Fruit fly (Drosophila melanogaster) whole organism, embryonic: ENCODE results near the gene st.
A peak's percentile ranks its signal among the peaks of the same experiment; 100 is the strongest.

Experiments used
- ATbp ChIP-seq: fragments of 200-800 bp; sonication (Bioruptor generic); optimal IDR thresholded peaks from 2 replicates; lab custom pipeline; 2017; ENCODE audit warnings: missing biosample characterization, mild to moderate bottlenecking, missing genetic modification characterization, missing genetic modification reagents
- CG10147 ChIP-seq: fragments of 200-800 bp; sonication (Bioruptor generic); optimal IDR thresholded peaks from 2 replicates; lab custom pipeline; 2019; ENCODE audit warnings: missing biosample characterization, mild to moderate bottlenecking, missing genetic modification characterization, moderate library complexity
- CG10267 ChIP-seq: fragments of 200-800 bp; sonication (Bioruptor generic); optimal IDR thresholded peaks from 2 replicates; lab custom pipeline; 2018; ENCODE audit warnings: missing biosample characterization, mild to moderate bottlenecking, missing genetic modification characterization, moderate library complexity
- CG11696 ChIP-seq: fragments of 200-800 bp; sonication (Bioruptor generic); IDR thresholded peaks from 2 replicates; pipeline ENCODE4 v1.3.6; 2022; ENCODE audit warnings: missing biosample characterization, missing genetic modification characterization
- CG13624 ChIP-seq: fragments of 200-800 bp; sonication (Bioruptor generic); optimal IDR thresholded peaks from 2 replicates; lab custom pipeline; 2016; ENCODE audit warnings: missing biosample characterization, missing genetic modification characterization
- CG14014 ChIP-seq: fragments of 200-800 bp; sonication (Bioruptor generic); IDR thresholded peaks from 2 replicates; pipeline ENCODE4 v1.3.6; 2022; ENCODE audit warnings: missing biosample characterization, missing genetic modification characterization
- CG15269 ChIP-seq: fragments of 200-800 bp; sonication (Bioruptor generic); optimal IDR thresholded peaks from 2 replicates; lab custom pipeline; 2018; ENCODE audit warnings: missing biosample characterization, mild to moderate bottlenecking, missing genetic modification characterization, moderate library complexity
- CG1529 ChIP-seq: fragments of 200-800 bp; sonication (Bioruptor generic); optimal IDR thresholded peaks from 3 replicates; lab custom pipeline; 2018; ENCODE audit warnings: missing biosample characterization, missing genetic modification characterization
- CG16815 ChIP-seq: fragments of 200-800 bp; sonication (Bioruptor generic); optimal IDR thresholded peaks from 3 replicates; lab custom pipeline; 2017; ENCODE audit warnings: missing biosample characterization, mild to moderate bottlenecking, missing genetic modification characterization
- CG17359 ChIP-seq: fragments of 200-800 bp; sonication (Bioruptor generic); optimal IDR thresholded peaks from 3 replicates; lab custom pipeline; 2018; ENCODE audit warnings: missing biosample characterization, mild to moderate bottlenecking, missing genetic modification characterization, moderate library complexity
- CG18619 ChIP-seq: fragments of 200-800 bp; sonication (Bioruptor generic); optimal IDR thresholded peaks from 3 replicates; lab custom pipeline; 2017; ENCODE audit warnings: missing biosample characterization, mild to moderate bottlenecking, missing genetic modification characterization
- CG31441 ChIP-seq: fragments of 200-800 bp; sonication (Bioruptor generic); IDR thresholded peaks from 2 replicates; pipeline ENCODE4 v1.3.6; 2022; ENCODE audit warnings: missing biosample characterization, missing genetic modification characterization
- CG3163 ChIP-seq: fragments of 200-800 bp; sonication (Bioruptor generic); optimal IDR thresholded peaks from 3 replicates; lab custom pipeline; 2016; ENCODE audit warnings: missing biosample characterization, missing genetic modification characterization
- CG3838 ChIP-seq: fragments of 200-800 bp; sonication (Bioruptor generic); optimal IDR thresholded peaks from 3 replicates; lab custom pipeline; 2016; ENCODE audit warnings: missing biosample characterization, missing genetic modification characterization
- CG3847 ChIP-seq: fragments of 200-800 bp; sonication (Bioruptor generic); IDR thresholded peaks from 2 replicates; pipeline ENCODE4 v1.3.6; 2022; ENCODE audit warnings: missing biosample characterization, missing genetic modification characterization
- CG5953 ChIP-seq: fragments of 200-800 bp; sonication (Bioruptor generic); IDR thresholded peaks from 2 replicates; pipeline ENCODE4 v1.3.6; 2022; ENCODE audit warnings: missing biosample characterization, missing genetic modification characterization
- CG8281 ChIP-seq: fragments of 200-800 bp; sonication (Bioruptor generic); optimal IDR thresholded peaks from 2 replicates; lab custom pipeline; 2018; ENCODE audit warnings: missing biosample characterization, mild to moderate bottlenecking, missing genetic modification characterization, moderate library complexity
- CG8290 ChIP-seq, 3 experiments: fragments of 200-800 bp; sonication (Bioruptor generic); optimal IDR thresholded peaks; 2 replicates each; lab custom pipeline; 2016 to 2019; ENCODE audit warnings: missing biosample characterization in 3 of 3, missing genetic modification characterization in 3 of 3, mild to moderate bottlenecking in 2 of 3, moderate library complexity in 1 of 3
- CG8388 ChIP-seq: fragments of 200-800 bp; sonication (Bioruptor generic); optimal IDR thresholded peaks from 2 replicates; lab custom pipeline; 2019; ENCODE audit warnings: missing biosample characterization, mild to moderate bottlenecking, missing genetic modification characterization, moderate library complexity
- CHES-1-like ChIP-seq: fragments of 200-800 bp; sonication (Bioruptor generic); optimal IDR thresholded peaks from 2 replicates; lab custom pipeline; 2016; ENCODE audit warnings: missing biosample characterization, missing genetic modification characterization
- Deaf1 ChIP-seq: fragments of 200-800 bp; optimal IDR thresholded peaks from 3 replicates; lab custom pipeline; 2019; ENCODE audit warnings: missing biosample characterization, mild to moderate bottlenecking, missing genetic modification characterization, moderate library complexity
- Dek ChIP-seq: fragments of 200-800 bp; sonication (Bioruptor generic); optimal IDR thresholded peaks from 3 replicates; lab custom pipeline; 2019; ENCODE audit warnings: missing biosample characterization, mild to moderate bottlenecking, missing genetic modification characterization, moderate library complexity
- Eip74EF ChIP-seq, 2 experiments: fragments of 200-800 bp in 1 of 2; fragments of >200 bp in 1 of 2; sonication (Bioruptor generic) in 1 of 2; optimal IDR thresholded peaks; 2 replicates each; lab custom pipeline; 2017 to 2019; ENCODE audit warnings: missing biosample characterization in 2 of 2, missing genetic modification characterization in 2 of 2, mild to moderate bottlenecking in 1 of 2, moderate library complexity in 1 of 2
- HLHmδ ChIP-seq: fragments of 200-800 bp; sonication (Bioruptor generic); optimal IDR thresholded peaks from 2 replicates; lab custom pipeline; 2018; ENCODE audit warnings: missing biosample characterization, mild to moderate bottlenecking, missing genetic modification characterization, moderate library complexity
- Hmx ChIP-seq: fragments of 200-800 bp; sonication (Bioruptor generic); optimal IDR thresholded peaks from 2 replicates; lab custom pipeline; 2016; ENCODE audit warnings: missing biosample characterization, missing genetic modification characterization
- Max ChIP-seq: fragments of 200-800 bp; sonication (Bioruptor generic); optimal IDR thresholded peaks from 2 replicates; lab custom pipeline; 2016; ENCODE audit warnings: missing biosample characterization, mild to moderate bottlenecking, missing genetic modification characterization
- NC2α ChIP-seq: fragments of 200-800 bp; sonication (Bioruptor generic); optimal IDR thresholded peaks from 2 replicates; lab custom pipeline; 2016; ENCODE audit warnings: missing biosample characterization, missing genetic modification characterization
- Pdp1 ChIP-seq, 2 experiments: fragments of 200-800 bp; sonication (Bioruptor generic); optimal IDR thresholded peaks; 3 replicates each; lab custom pipeline; 2016; ENCODE audit warnings: missing biosample characterization in 2 of 2, missing genetic modification characterization in 2 of 2, mild to moderate bottlenecking in 1 of 2, moderate library complexity in 1 of 2
- Ptx1 ChIP-seq: fragments of 200-800 bp; sonication (Bioruptor generic); IDR thresholded peaks from 2 replicates; pipeline ENCODE4 v1.3.6; 2022; ENCODE audit warnings: missing biosample characterization, missing genetic modification characterization
- YL-1 ChIP-seq: fragments of 200-800 bp; sonication (Bioruptor generic); optimal IDR thresholded peaks from 3 replicates; lab custom pipeline; 2017; ENCODE audit warnings: missing biosample characterization, mild to moderate bottlenecking, missing genetic modification characterization
- cg ChIP-seq: fragments of 200-800 bp; sonication (Bioruptor generic); optimal IDR thresholded peaks from 3 replicates; lab custom pipeline; 2019; ENCODE audit warnings: missing biosample characterization, mild to moderate bottlenecking, missing genetic modification characterization, moderate library complexity
- fd64A ChIP-seq: fragments of 200-800 bp; sonication (Bioruptor generic); optimal IDR thresholded peaks from 3 replicates; lab custom pipeline; 2018; ENCODE audit warnings: missing biosample characterization, mild to moderate bottlenecking, missing genetic modification characterization
- fd96Cb ChIP-seq: fragments of 200-800 bp; sonication (Bioruptor generic); optimal IDR thresholded peaks from 2 replicates; lab custom pipeline; 2018; ENCODE audit warnings: missing biosample characterization, mild to moderate bottlenecking, missing genetic modification characterization, moderate library complexity
- grau ChIP-seq: fragments of 200-800 bp; optimal IDR thresholded peaks from 3 replicates; lab custom pipeline; 2019; ENCODE audit warnings: missing biosample characterization, mild to moderate bottlenecking, missing genetic modification characterization, moderate library complexity
- gsb-n ChIP-seq: fragments of 200-800 bp; sonication (Bioruptor generic); optimal IDR thresholded peaks from 3 replicates; lab custom pipeline; 2018; ENCODE audit warnings: missing biosample characterization, mild to moderate bottlenecking, missing genetic modification characterization
- her ChIP-seq: fragments of 200-800 bp; sonication (Bioruptor generic); optimal IDR thresholded peaks from 2 replicates; lab custom pipeline; 2016; ENCODE audit warnings: missing biosample characterization, missing genetic modification characterization
- nerfin-1 ChIP-seq: fragments of 200-800 bp; sonication (Bioruptor generic); optimal IDR thresholded peaks from 3 replicates; lab custom pipeline; 2019; ENCODE audit warnings: missing biosample characterization, mild to moderate bottlenecking, missing genetic modification characterization, moderate library complexity
- p53 ChIP-seq: fragments of 200-800 bp; sonication (Bioruptor generic); optimal IDR thresholded peaks from 2 replicates; lab custom pipeline; 2016; ENCODE audit warnings: missing biosample characterization, missing genetic modification characterization
- sc ChIP-seq, 3 experiments: fragments of >200 bp in 2 of 3; fragments of 200-800 bp in 1 of 3; sonication (Bioruptor generic) in 1 of 3; optimal IDR thresholded peaks; 2 replicates in 2 of 3; 3 replicates in 1 of 3; lab custom pipeline; 2017; ENCODE audit warnings: mild to moderate bottlenecking in 1 of 3, missing biosample characterization in 1 of 3, missing genetic modification characterization in 1 of 3, missing genetic modification reagents in 1 of 3
- so ChIP-seq: fragments of 200-800 bp; sonication (Bioruptor generic); IDR thresholded peaks from 3 replicates; pipeline ENCODE4 v1.3.6; 2022; ENCODE audit warnings: missing biosample characterization, missing genetic modification characterization
- ssp ChIP-seq: fragments of 200-800 bp; sonication (Bioruptor generic); IDR thresholded peaks from 2 replicates; pipeline ENCODE4 v1.3.6; 2022; ENCODE audit warnings: missing biosample characterization, missing genetic modification characterization
- stwl ChIP-seq: fragments of 200-800 bp; sonication (Bioruptor generic); optimal IDR thresholded peaks from 3 replicates; lab custom pipeline; 2018; ENCODE audit warnings: missing biosample characterization, mild to moderate bottlenecking, missing genetic modification characterization, moderate library complexity
- toy ChIP-seq: fragments of 200-800 bp; sonication (Bioruptor generic); IDR thresholded peaks from 2 replicates; pipeline ENCODE4 v1.3.6; 2022; ENCODE audit warnings: missing biosample characterization, missing genetic modification characterization
- trem ChIP-seq: fragments of 200-800 bp; optimal IDR thresholded peaks from 3 replicates; lab custom pipeline; 2019; ENCODE audit warnings: missing biosample characterization, mild to moderate bottlenecking, missing genetic modification characterization, moderate library complexity
- tup ChIP-seq: fragments of 200-800 bp; sonication (Bioruptor generic); optimal IDR thresholded peaks from 2 replicates; lab custom pipeline; 2016; ENCODE audit warnings: missing biosample characterization, mild to moderate bottlenecking, missing genetic modification characterization, moderate library complexity
- twi ChIP-seq: fragments of 200-800 bp; optimal IDR thresholded peaks from 2 replicates; lab custom pipeline; 2019; ENCODE audit warnings: missing biosample characterization, mild to moderate bottlenecking, missing genetic modification characterization, moderate library complexity
- zen ChIP-seq: fragments of 200-800 bp; sonication (Bioruptor generic); optimal IDR thresholded peaks from 3 replicates; lab custom pipeline; 2018; ENCODE audit warnings: missing biosample characterization, mild to moderate bottlenecking, missing genetic modification characterization, moderate library complexity

st gene

DNA sequence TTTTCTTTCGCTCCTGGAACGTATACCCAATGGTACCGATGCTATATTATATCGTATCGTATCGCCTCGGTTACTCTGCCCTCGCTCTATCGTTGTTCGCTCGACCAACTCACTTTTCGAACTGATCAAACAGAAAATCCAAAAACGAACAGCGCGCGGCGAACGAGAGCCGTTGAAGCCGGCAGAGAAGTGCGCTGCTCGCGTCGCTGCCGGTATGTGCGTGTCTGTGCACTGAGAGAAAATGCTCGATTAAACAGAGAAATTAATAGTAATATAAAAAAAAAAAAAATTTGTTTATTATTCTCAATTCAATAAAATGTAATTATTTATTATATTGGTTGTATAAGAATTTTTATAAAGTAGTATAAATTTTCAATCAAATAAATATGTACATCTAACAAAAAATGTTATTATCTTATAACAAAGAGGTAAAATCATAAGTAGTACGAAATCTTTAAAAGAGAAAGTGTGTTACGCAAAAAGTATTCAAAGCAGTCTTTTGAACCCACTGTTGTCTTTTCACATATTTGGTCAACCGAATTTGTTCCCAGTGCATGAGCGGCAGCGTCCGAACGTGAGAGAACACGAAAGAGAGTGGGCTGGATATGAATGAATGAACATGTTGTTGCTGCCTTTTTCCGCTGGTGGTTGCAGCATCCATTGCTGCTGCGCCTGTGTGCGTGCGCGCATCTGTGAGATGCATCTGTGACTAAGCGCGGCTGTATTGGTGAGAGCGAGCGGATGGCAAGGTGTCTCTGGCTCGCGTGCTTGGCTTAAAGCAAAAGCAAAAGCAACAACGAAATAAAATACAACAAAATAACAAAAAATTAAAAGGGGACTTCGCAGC lies 13.7 kb upstream of the st start, which contains the start of gene aos (continued):
- peak in 1 of 2 experiments; percentile 11 for TF ChIP-seq Eip74EF (GFP tag; optimal IDR thresholded peaks at IDR 0.05; lab: Kevin White, UChicago)
- peak; percentile 62; the same call in 1 of the 2 replicates for TF ChIP-seq CG11696 (GFP tag; lab: Robert Waterston, UW)
- TF ChIP-seq CG17359 (tag; lab: Kevin White, UChicago), result peak; percentile 65
- TF ChIP-seq CG8388, result peak; percentile 95
- peak; percentile 83 for TF ChIP-seq Dek
- peak; percentile 88 for TF ChIP-seq so (GFP tag; lab: Robert Waterston, UW)
- peak; percentile 9 for TF ChIP-seq CG3163 (GFP tag; lab: Kevin White, UChicago)
- peak; percentile 57 for TF ChIP-seq tup
- peak; percentile 81 for TF ChIP-seq Deaf1 (tag; lab: Kevin White, UChicago)
- peak; percentile 24 for TF ChIP-seq CG3838 (GFP tag; lab: Kevin White, UChicago)
- TF ChIP-seq ATbp (GFP tag; lab: Kevin White, UChicago), result peak; percentile 92
- TF ChIP-seq Pdp1 (GFP tag; optimal IDR thresholded peaks at IDR 0.05; lab: Kevin White, UChicago), result peak; percentile 10 to 30
- no peak; the same call in 1 of the 2 replicates for TF ChIP-seq toy
- peak; percentile 74 for TF ChIP-seq CG14014
- TF ChIP-seq gsb-n (tag; lab: Kevin White, UChicago), result peak; percentile 96
- TF ChIP-seq sc (optimal IDR thresholded peaks at IDR 0.05; lab: Kevin White, UChicago), result no peak
- TF ChIP-seq sc (GFP tag; optimal IDR thresholded peaks at IDR 0.05; lab: Kevin White, UChicago), result peak; percentile 94
- TF ChIP-seq HLHmδ (GFP tag; lab: Kevin White, UChicago), result peak; percentile 64
- peak; percentile 73 for TF ChIP-seq ssp (GFP tag; lab: Robert Waterston, UW)
- peak; percentile 90 for TF ChIP-seq CG16815 (GFP tag; lab: Kevin White, UChicago)
- TF ChIP-seq CG8281 (tag; lab: Kevin White, UChicago), result peak; percentile 66
- TF ChIP-seq YL-1 (GFP tag; lab: Kevin White, UChicago), result peak; percentile 70
- no peak for TF ChIP-seq NC2α (GFP tag; lab: Kevin White, UChicago)
- peak; percentile 28 for TF ChIP-seq p53 (GFP tag; lab: Kevin White, UChicago)
- peak; percentile 17 for TF ChIP-seq CHES-1-like (GFP tag; lab: Kevin White, UChicago)
- TF ChIP-seq CG10267 (tag; lab: Kevin White, UChicago), result peak; percentile 92
- peak; percentile 88 for TF ChIP-seq CG15269
- peak; percentile 85 for TF ChIP-seq trem (tag; lab: Kevin White, UChicago)
- TF ChIP-seq nerfin-1 (tag; lab: Kevin White, UChicago), result peak; percentile 84
- TF ChIP-seq zen (tag; lab: Kevin White, UChicago), result peak; percentile 89
- peak; percentile 90 for TF ChIP-seq Ptx1
- peak; percentile 81 for TF ChIP-seq CG10147 (GFP tag; lab: Kevin White, UChicago)
- TF ChIP-seq grau (tag; lab: Kevin White, UChicago), result peak; percentile 92
- TF ChIP-seq CG13624, result no peak
- peak; percentile 100 for TF ChIP-seq CG31441 (GFP tag; lab: Robert Waterston, UW)
- peak; percentile 92 for TF ChIP-seq fd96Cb (tag; lab: Kevin White, UChicago)
- peak; percentile 64 for TF ChIP-seq cg (GFP tag; lab: Kevin White, UChicago)
- TF ChIP-seq CG3847 (GFP tag; lab: Robert Waterston, UW), result peak; percentile 83
- peak; percentile 87 for TF ChIP-seq Max (GFP tag; lab: Kevin White, UChicago)
- TF ChIP-seq twi (tag; lab: Kevin White, UChicago), result peak; percentile 92
- TF ChIP-seq fd64A (GFP tag; lab: Kevin White, UChicago), result no peak
- TF ChIP-seq stwl (tag; lab: Kevin White, UChicago), result no peak
- no peak for TF ChIP-seq CG5953 (GFP tag; lab: Robert Waterston, UW)
- no peak for TF ChIP-seq her
- peak; percentile 72 for TF ChIP-seq CG1529 (GFP tag; lab: Kevin White, UChicago)
- no peak for TF ChIP-seq Hmx (GFP tag; lab: Kevin White, UChicago)
- peak; percentile 92 for TF ChIP-seq CG18619 (GFP tag; lab: Kevin White, UChicago)
- no peak for TF ChIP-seq CG8290 (GFP tag; optimal IDR thresholded peaks at IDR 0.05; lab: Kevin White, UChicago)
- TF ChIP-seq CG8290 (tag; optimal IDR thresholded peaks at IDR 0.05; lab: Kevin White, UChicago), result peak in 1 of 2 experiments; percentile 47
